Worm (Caenorhabditis elegans) whole organism, L1 larva: ENCODE data around the gene F46B6.9.

Experiments
- C04F5.9 ChIP-seq: sonication (generic microtip); optimal IDR thresholded peaks from 2 replicates; lab custom pipeline; 2016; ENCODE audit warnings: missing genetic modification characterization, missing compliant biosample characterization
- C34B4.2 ChIP-seq: sonication (generic microtip); optimal IDR thresholded peaks from 2 replicates; lab custom pipeline; 2017; ENCODE audit warnings: mild to moderate bottlenecking, missing genetic modification characterization, missing compliant biosample characterization
- F16B12.6 ChIP-seq: fragments of 150-350 bp; optimal IDR thresholded peaks from 2 replicates; lab custom pipeline; 2014; ENCODE audit warnings: missing biosample characterization, missing genetic modification characterization
- Y116A8C.19 ChIP-seq: sonication (generic microtip); optimal IDR thresholded peaks from 2 replicates; lab custom pipeline; 2016; ENCODE audit warnings: missing compliant biosample characterization, missing genetic modification characterization, borderline replicate concordance
- alr-1 ChIP-seq: fragments of 200-800 bp; sonication (Bioruptor generic); optimal IDR thresholded peaks from 2 replicates; lab custom pipeline; 2018; ENCODE audit warnings: borderline replicate concordance, mild to moderate bottlenecking, missing genetic modification characterization, missing compliant biosample characterization
- ama-1 ChIP-seq: fragments of 150-350 bp; optimal IDR thresholded peaks from 2 replicates; lab custom pipeline; 2014
- blmp-1 ChIP-seq: fragments of 150-350 bp; optimal IDR thresholded peaks from 2 replicates; lab custom pipeline; 2014; ENCODE audit warnings: missing biosample characterization, missing genetic modification characterization
- ceh-63 ChIP-seq: fragments of 200-800 bp; sonication (Bioruptor generic); optimal IDR thresholded peaks from 2 replicates; lab custom pipeline; 2018; ENCODE audit warnings: mild to moderate bottlenecking, missing genetic modification characterization, missing compliant biosample characterization
- ceh-8 ChIP-seq: fragments of 200-800 bp; sonication (Bioruptor generic); optimal IDR thresholded peaks from 2 replicates; lab custom pipeline; 2018; ENCODE audit warnings: mild to moderate bottlenecking, missing genetic modification characterization, moderate library complexity, missing compliant biosample characterization
- ceh-90 ChIP-seq: sonication (generic microtip); optimal IDR thresholded peaks from 2 replicates; lab custom pipeline; 2016; ENCODE audit warnings: missing genetic modification characterization, missing compliant biosample characterization
- dpl-1 ChIP-seq, 3 experiments: fragments of 150-350 bp in 2 of 3; sonication (generic microtip) in 1 of 3; optimal IDR thresholded peaks; 2 replicates each; lab custom pipeline; 2014 to 2017; ENCODE audit warnings: missing biosample characterization in 3 of 3, missing genetic modification characterization in 3 of 3, missing genetic modification reagents in 3 of 3
- efl-1 ChIP-seq, 4 experiments: fragments of 150-350 bp; optimal IDR thresholded peaks in 3 of 4; peaks in 1 of 4; 1 replicate in 1 of 4; 2 replicates in 3 of 4; lab custom pipeline; 2014; ENCODE audit warnings: missing biosample characterization in 2 of 4, missing genetic modification characterization in 2 of 4, missing genetic modification reagents in 2 of 4
- egl-13 ChIP-seq: sonication (generic microtip); optimal IDR thresholded peaks from 2 replicates; lab custom pipeline; 2016; ENCODE audit warnings: missing genotype, missing genetic modification reagents, missing genetic modification characterization, missing compliant biosample characterization
- elt-3 ChIP-seq, 6 experiments: fragments of 150-350 bp in 1 of 6; sonication (generic microtip); optimal IDR thresholded peaks; 2 replicates each; lab custom pipeline; 2017 to 2018; ENCODE audit warnings: missing biosample characterization in 6 of 6, missing genetic modification characterization in 6 of 6, inconsistent platforms in 1 of 6
- ets-5 ChIP-seq: fragments of 200-800 bp; sonication (Bioruptor generic); IDR thresholded peaks from 2 replicates; pipeline ENCODE4 v1.3.6; 2022; ENCODE audit warnings: missing genetic modification characterization, missing compliant biosample characterization
- fkh-10 ChIP-seq: sonication (generic microtip); optimal IDR thresholded peaks from 2 replicates; lab custom pipeline; 2017; ENCODE audit warnings: missing biosample characterization, missing genetic modification reagents, missing genetic modification characterization
- fkh-8 ChIP-seq: sonication (generic microtip); optimal IDR thresholded peaks from 2 replicates; lab custom pipeline; 2016; ENCODE audit warnings: mild to moderate bottlenecking, missing genetic modification characterization, missing compliant biosample characterization
- grh-1 ChIP-seq: fragments of 200-800 bp; sonication (Bioruptor generic); IDR thresholded peaks from 2 replicates; pipeline ENCODE4 v1.3.6; 2022; ENCODE audit warnings: missing genetic modification reagents, missing genetic modification characterization, missing compliant biosample characterization
- hlh-17 ChIP-seq: fragments of 200-800 bp; sonication (Bioruptor generic); optimal IDR thresholded peaks from 2 replicates; lab custom pipeline; 2018; ENCODE audit warnings: missing genetic modification characterization, mild to moderate bottlenecking, missing compliant biosample characterization, moderate library complexity, borderline replicate concordance
- hlh-4 ChIP-seq: sonication (generic microtip); optimal IDR thresholded peaks from 2 replicates; lab custom pipeline; 2016; ENCODE audit warnings: mild to moderate bottlenecking, missing genetic modification characterization, missing compliant biosample characterization
- hpl-2 ChIP-seq: fragments of 150-350 bp; optimal IDR thresholded peaks from 2 replicates; lab custom pipeline; 2014; ENCODE audit warnings: missing biosample characterization, missing genetic modification reagents, missing genetic modification characterization
- lin-13 ChIP-seq: fragments of 150-350 bp; optimal IDR thresholded peaks from 2 replicates; lab custom pipeline; 2014; ENCODE audit warnings: missing biosample characterization, missing genetic modification reagents, missing genetic modification characterization
- lir-3 ChIP-seq: sonication (generic microtip); optimal IDR thresholded peaks from 2 replicates; lab custom pipeline; 2016; ENCODE audit warnings: mild to moderate bottlenecking, missing genetic modification characterization, moderate library complexity, missing compliant biosample characterization; ENCODE audit not compliant: poor library complexity
- mep-1 ChIP-seq: fragments of 150-350 bp; optimal IDR thresholded peaks from 2 replicates; lab custom pipeline; 2014; ENCODE audit warnings: missing biosample characterization, missing genetic modification characterization
- nhr-20 ChIP-seq: sonication (generic microtip); optimal IDR thresholded peaks from 2 replicates; lab custom pipeline; 2016; ENCODE audit warnings: mild to moderate bottlenecking, missing genetic modification characterization, missing compliant biosample characterization
- nhr-28 ChIP-seq: fragments of 150-350 bp; optimal IDR thresholded peaks from 2 replicates; lab custom pipeline; 2014; ENCODE audit warnings: missing biosample characterization, missing genetic modification characterization
- nhr-77 ChIP-seq: fragments of 150-350 bp; optimal IDR thresholded peaks from 2 replicates; lab custom pipeline; 2014; ENCODE audit warnings: missing biosample characterization, missing genetic modification characterization
- nhr-84 ChIP-seq: sonication (generic microtip); optimal IDR thresholded peaks from 2 replicates; lab custom pipeline; 2017; ENCODE audit warnings: missing biosample characterization, missing genetic modification characterization
- nhr-85 ChIP-seq: sonication (generic microtip); peaks from one replicate; lab custom pipeline; 2016; ENCODE audit warnings: missing genetic modification characterization, inconsistent platforms, missing compliant biosample characterization
- pax-3 ChIP-seq: fragments of 200-800 bp; sonication (Bioruptor generic); optimal IDR thresholded peaks from 2 replicates; lab custom pipeline; 2018; ENCODE audit warnings: mild to moderate bottlenecking, missing genetic modification characterization, moderate library complexity, missing compliant biosample characterization
- rnt-1 ChIP-seq: sonication (generic microtip); optimal IDR thresholded peaks from 2 replicates; lab custom pipeline; 2016; ENCODE audit warnings: mild to moderate bottlenecking, missing genetic modification characterization, moderate library complexity, missing compliant biosample characterization
- unc-130 ChIP-seq: fragments of 150-350 bp; optimal IDR thresholded peaks from 2 replicates; lab custom pipeline; 2017; ENCODE audit warnings: missing biosample characterization, missing genetic modification characterization, inconsistent platforms
- unc-30 ChIP-seq: sonication (generic microtip); optimal IDR thresholded peaks from 2 replicates; lab custom pipeline; 2017; ENCODE audit warnings: missing biosample characterization, missing genetic modification characterization
- ztf-11 ChIP-seq, 2 experiments: sonication (generic microtip); optimal IDR thresholded peaks; 2 replicates each; lab custom pipeline; 2016 to 2017; ENCODE audit warnings: missing genetic modification characterization in 2 of 2, missing biosample characterization in 1 of 2, missing compliant biosample characterization in 1 of 2
- ztf-4 ChIP-seq: fragments of 150-350 bp; optimal IDR thresholded peaks from 2 replicates; lab custom pipeline; 2014; ENCODE audit warnings: missing biosample characterization, missing genetic modification characterization

Gene F46B6.9

ce11 chrV:9799076-9799475 is 2.4 kb downstream of the F46B6.9 start, which contains the start of gene F46B6.13:
TSS of gene F46B6.13 (minus strand) at chrV:9799176.
- no peak for TF ChIP-seq grh-1 (GFP tag; lab: Robert Waterston, UW)
- TF ChIP-seq ztf-4 (tag; lab: Kevin White, UChicago) = no peak
- no peak for TF ChIP-seq fkh-10 (GFP tag; lab: Kevin White, UChicago)
- TF ChIP-seq, all 84 proteins: peak for 0

ce11 chrV:9801965-9802364 is 5.3 kb downstream of the F46B6.9 start, which contains the start of gene F46B6.10:
TSS of gene F46B6.10 (minus strand) at chrV:9802065.
- TF ChIP-seq unc-30 (tag; lab: Kevin White, UChicago) = no peak
- no peak for TF ChIP-seq ztf-11 (tag; optimal IDR thresholded peaks at IDR 0.05; lab: Kevin White, UChicago)
- TF ChIP-seq dpl-1 (GFP tag; optimal IDR thresholded peaks at IDR 0.05; lab: Kevin White, UChicago) = no peak
- no peak for TF ChIP-seq fkh-8

ce11 chrV:9803176-9803575 is 6.5 kb downstream of the F46B6.9 start, which contains the start of gene sru-39:
TSS of gene sru-39 (plus strand) at chrV:9803476.
- TF ChIP-seq C04F5.9 (tag; lab: Kevin White, UChicago) (no peak), efl-1 (optimal IDR thresholded peaks at IDR 0.05; lab: Kevin White, UChicago) (no peak), efl-1 (GFP tag; optimal IDR thresholded peaks at IDR 0.05 in 1 of 2; lab: Kevin White, UChicago) (peak in 1 of 2 experiments; percentile 72)
- TF ChIP-seq, all 84 proteins: peak for 1

ce11 chrV:9805161-9805560 is 8.5 kb downstream of the F46B6.9 start, which contains the start of gene sru-37:
TSS of gene sru-37 (plus strand) at chrV:9805461.
- TF ChIP-seq hpl-2 (GFP tag; lab: Kevin White, UChicago) (no peak), mep-1 (tag; lab: Kevin White, UChicago) (no peak), efl-1 (optimal IDR thresholded peaks at IDR 0.05; lab: Kevin White, UChicago) (no peak), efl-1 (GFP tag; optimal IDR thresholded peaks at IDR 0.05 in 1 of 2; lab: Kevin White, UChicago) (no peak), nhr-77 (tag; lab: Kevin White, UChicago) (no peak), egl-13 (no peak), ceh-8 (no peak), lin-13 (GFP tag; lab: Kevin White, UChicago) (no peak), nhr-28 (no peak), alr-1 (tag; lab: Kevin White, UChicago) (no peak)

ce11 chrV:9811154-9811553 is 14.5 kb downstream of the F46B6.9 start, which contains the start of gene sru-29:
TSS of gene sru-29 (plus strand) at chrV:9811454.
- TF ChIP-seq ceh-63 (no peak), ceh-90 (tag; lab: Kevin White, UChicago) (no peak), rnt-1 (tag; lab: Kevin White, UChicago) (no peak), pax-3 (no peak), hlh-4 (tag; lab: Kevin White, UChicago) (peak; percentile 4)

- TF ChIP-seq blmp-1 (tag; lab: Kevin White, UChicago) (no peak), F16B12.6 (tag; lab: Kevin White, UChicago) (no peak), hlh-17 (GFP tag; lab: Kevin White, UChicago) (no peak), ama-1 (lab: Kevin White, UChicago) (no peak), ets-5 (GFP tag; lab: Robert Waterston, UW) (no peak), nhr-85 (tag; lab: Kevin White, UChicago) (no peak), efl-1 (optimal IDR thresholded peaks at IDR 0.05; lab: Kevin White, UChicago) (no peak), efl-1 (GFP tag; optimal IDR thresholded peaks at IDR 0.05 in 1 of 2; lab: Kevin White, UChicago) (no peak), elt-3 (tag; optimal IDR thresholded peaks at IDR 0.05; lab: Kevin White, UChicago) (no peak), dpl-1 (GFP tag; optimal IDR thresholded peaks at IDR 0.05; lab: Kevin White, UChicago) (no peak), unc-130 (tag; lab: Kevin White, UChicago) (no peak), nhr-84 (tag; lab: Kevin White, UChicago) (no peak), lir-3 (tag; lab: Kevin White, UChicago) (no peak), ztf-11 (tag; optimal IDR thresholded peaks at IDR 0.05; lab: Kevin White, UChicago) (no peak), nhr-20 (tag; lab: Kevin White, UChicago) (no peak), C34B4.2 (no peak), Y116A8C.19 (tag; lab: Kevin White, UChicago) (no peak)
- TF ChIP-seq, all 84 proteins: peak for 0
Measured at ce11 chrV:9812216-9812615, 15.6 kb downstream of the F46B6.9 start.
